Worm (Caenorhabditis elegans) whole organism, L4 larva: ENCODE results near the gene srg-17.
A peak's percentile ranks its signal among the peaks of the same experiment; 100 is the strongest.

Source experiments
- F26F4.8 ChIP-seq: fragments of 200-800 bp; sonication (Bioruptor generic); conservative IDR thresholded peaks from 2 replicates; pipeline ENCODE4 v1.3.6; 2022; ENCODE audit warnings: missing genetic modification characterization, missing compliant biosample characterization
- F37D6.2 ChIP-seq: sonication (generic microtip); optimal IDR thresholded peaks from 2 replicates; lab custom pipeline; 2016; ENCODE audit warnings: mild to moderate bottlenecking, missing genetic modification characterization, missing compliant biosample characterization
- F49E8.2 ChIP-seq: sonication (generic microtip); optimal IDR thresholded peaks from 2 replicates; lab custom pipeline; 2016; ENCODE audit warnings: missing compliant biosample characterization, mild to moderate bottlenecking, missing genetic modification characterization, borderline replicate concordance
- T20F7.1 ChIP-seq: fragments of 200-800 bp; sonication (Bioruptor generic); optimal IDR thresholded peaks from 2 replicates; lab custom pipeline; 2018; ENCODE audit warnings: mild to moderate bottlenecking, missing genetic modification characterization, missing compliant biosample characterization
- T26A8.4 ChIP-seq: fragments of 200-800 bp; sonication (Bioruptor generic); IDR thresholded peaks from 2 replicates; pipeline ENCODE4 v1.3.6; 2022; ENCODE audit warnings: missing genetic modification characterization, missing compliant biosample characterization
- Y48G9A.11 ChIP-seq: fragments of 200-800 bp; sonication (Bioruptor generic); IDR thresholded peaks from 2 replicates; pipeline ENCODE4 v1.3.6; 2022; ENCODE audit warnings: missing genetic modification reagents, missing genetic modification characterization, missing compliant biosample characterization
- Y75B8A.6 ChIP-seq: fragments of 200-800 bp; sonication (Bioruptor generic); IDR thresholded peaks from 2 replicates; pipeline ENCODE4 v1.3.6; 2022; ENCODE audit warnings: missing genetic modification reagents, missing genetic modification characterization, missing compliant biosample characterization
- attf-4 ChIP-seq: sonication (generic microtip); optimal IDR thresholded peaks from 3 replicates; lab custom pipeline; 2017; ENCODE audit warnings: missing biosample characterization, missing genetic modification characterization
- ceh-62 ChIP-seq: sonication (generic microtip); optimal IDR thresholded peaks from 2 replicates; lab custom pipeline; 2017; ENCODE audit warnings: missing biosample characterization, missing genetic modification characterization
- ceh-82 ChIP-seq: sonication (generic microtip); optimal IDR thresholded peaks from 2 replicates; lab custom pipeline; 2017; ENCODE audit warnings: missing biosample characterization, missing genetic modification characterization
- cey-2 ChIP-seq: sonication (generic microtip); optimal IDR thresholded peaks from 3 replicates; lab custom pipeline; 2017; ENCODE audit warnings: missing genetic modification characterization, mild to moderate bottlenecking, missing compliant biosample characterization, antibody characterized with exemption, borderline replicate concordance; ENCODE audit not compliant: insufficient read depth
- daf-19 ChIP-seq: fragments of 200-800 bp; sonication (Bioruptor generic); conservative IDR thresholded peaks from 2 replicates; pipeline ENCODE4 v1.3.6; 2022; ENCODE audit warnings: missing genetic modification characterization, missing compliant biosample characterization
- dmd-8 ChIP-seq: fragments of 200-800 bp; sonication (Bioruptor generic); IDR thresholded peaks from 2 replicates; pipeline ENCODE4 v1.3.6; 2022; ENCODE audit warnings: missing genetic modification characterization, missing compliant biosample characterization
- dve-1 ChIP-seq: sonication (generic microtip); optimal IDR thresholded peaks from 2 replicates; lab custom pipeline; 2017; ENCODE audit warnings: antibody characterized with exemption, mild to moderate bottlenecking, missing genetic modification characterization, missing compliant biosample characterization; ENCODE audit not compliant: insufficient read depth
- egl-27 ChIP-seq: sonication (generic microtip); optimal IDR thresholded peaks from 3 replicates; lab custom pipeline; 2017; ENCODE audit warnings: missing biosample characterization, missing genetic modification reagents, missing genetic modification characterization
- hif-1 ChIP-seq, 2 experiments: sonication (generic microtip); optimal IDR thresholded peaks; 2 replicates each; lab custom pipeline; 2016 to 2017; ENCODE audit warnings: missing compliant biosample characterization in 2 of 2, missing genetic modification characterization in 2 of 2, missing genetic modification reagents in 2 of 2, missing genotype in 2 of 2, mild to moderate bottlenecking in 1 of 2
- jun-1 ChIP-seq: fragments of 150-350 bp; optimal IDR thresholded peaks from 2 replicates; lab custom pipeline; 2014; ENCODE audit warnings: missing biosample characterization, missing genetic modification reagents, missing genetic modification characterization
- lim-7 ChIP-seq: fragments of 200-800 bp; sonication (Bioruptor generic); IDR thresholded peaks from 2 replicates; pipeline ENCODE4 v1.3.6; 2022; ENCODE audit warnings: missing genetic modification characterization, missing compliant biosample characterization
- lin-38 ChIP-seq: fragments of 200-800 bp; sonication (Bioruptor generic); IDR thresholded peaks from 2 replicates; pipeline ENCODE4 v1.3.6; 2022; ENCODE audit warnings: missing genetic modification reagents, missing genetic modification characterization, missing compliant biosample characterization
- madf-5 ChIP-seq, 2 experiments: fragments of 200-800 bp; sonication (Bioruptor generic); IDR thresholded peaks; 2 replicates each; pipeline ENCODE4 v1.3.6; 2022; ENCODE audit warnings: missing compliant biosample characterization in 2 of 2, missing genetic modification characterization in 2 of 2
- madf-9 ChIP-seq: fragments of 200-800 bp; sonication (Bioruptor generic); conservative IDR thresholded peaks from 2 replicates; pipeline ENCODE4 v1.3.6; 2022; ENCODE audit warnings: missing genetic modification reagents, missing genetic modification characterization, missing compliant biosample characterization
- mdt-29 ChIP-seq: fragments of 200-800 bp; sonication (Bioruptor generic); IDR thresholded peaks from 2 replicates; pipeline ENCODE4 v1.3.6; 2022; ENCODE audit warnings: missing genetic modification reagents, missing genetic modification characterization, missing compliant biosample characterization
- mep-1 ChIP-seq: fragments of 150-350 bp; sonication (generic microtip); optimal IDR thresholded peaks from 3 replicates; lab custom pipeline; 2014; ENCODE audit warnings: missing biosample characterization, missing genetic modification characterization
- mxl-2 ChIP-seq: fragments of 200-800 bp; sonication (Bioruptor generic); conservative IDR thresholded peaks from 2 replicates; pipeline ENCODE4 v1.3.6; 2022; ENCODE audit warnings: missing genetic modification reagents, missing genetic modification characterization, missing compliant biosample characterization
- nhr-102 ChIP-seq: sonication (generic microtip); optimal IDR thresholded peaks from 2 replicates; lab custom pipeline; 2016; ENCODE audit warnings: mild to moderate bottlenecking, missing genetic modification characterization, moderate library complexity, missing compliant biosample characterization
- nhr-237 ChIP-seq: sonication (generic microtip); optimal IDR thresholded peaks from 2 replicates; lab custom pipeline; 2017; ENCODE audit warnings: missing biosample characterization, missing genetic modification characterization
- nhr-41 ChIP-seq: fragments of 200-800 bp; sonication (Bioruptor generic); IDR thresholded peaks from 2 replicates; pipeline ENCODE4 v1.3.6; 2022; ENCODE audit warnings: missing genetic modification reagents, missing genetic modification characterization, missing compliant biosample characterization
- nhr-77 ChIP-seq: fragments of 150-350 bp; optimal IDR thresholded peaks from 2 replicates; lab custom pipeline; 2014; ENCODE audit warnings: missing biosample characterization, missing genetic modification characterization
- pha-4 ChIP-seq, 2 experiments: fragments of 150-350 bp in 1 of 2; fragments of 200-800 bp in 1 of 2; sonication (Bioruptor generic) in 1 of 2; IDR thresholded peaks in 1 of 2; optimal IDR thresholded peaks in 1 of 2; 2 replicates each; pipeline versions ENCODE4 v1.3.6 to Lab custom; 2014 to 2022; ENCODE audit warnings: missing genetic modification characterization in 2 of 2, missing genetic modification reagents in 2 of 2, missing biosample characterization in 1 of 2, missing compliant biosample characterization in 1 of 2
- php-3 ChIP-seq: fragments of 200-800 bp; sonication (Bioruptor generic); IDR thresholded peaks from 2 replicates; pipeline ENCODE4 v1.3.6; 2022; ENCODE audit warnings: missing genetic modification reagents, missing genetic modification characterization, missing compliant biosample characterization
- pqm-1 ChIP-seq: sonication (generic microtip); optimal IDR thresholded peaks from 2 replicates; lab custom pipeline; 2017; ENCODE audit warnings: missing biosample characterization, missing genetic modification characterization
- saeg-2 ChIP-seq: fragments of 200-800 bp; sonication (Bioruptor generic); IDR thresholded peaks from 2 replicates; pipeline ENCODE4 v1.3.6; 2022; ENCODE audit warnings: missing genetic modification reagents, missing genetic modification characterization, missing compliant biosample characterization
- skn-1 ChIP-seq: fragments of 150-350 bp; optimal IDR thresholded peaks from 2 replicates; lab custom pipeline; 2014; ENCODE audit warnings: missing biosample characterization, missing genetic modification characterization
- tra-1 ChIP-seq: fragments of 200-800 bp; sonication (Bioruptor generic); IDR thresholded peaks from 2 replicates; pipeline ENCODE4 v1.3.6; 2022; ENCODE audit warnings: missing genetic modification reagents, missing genetic modification characterization, missing compliant biosample characterization
- unc-62 ChIP-seq, 3 experiments: fragments of 150-350 bp in 1 of 3; sonication (generic microtip); optimal IDR thresholded peaks in 2 of 3; peaks in 1 of 3; 1 replicate in 1 of 3; 2 replicates in 2 of 3; lab custom pipeline; 2014 to 2017; ENCODE audit warnings: missing biosample characterization in 3 of 3, missing genetic modification characterization in 3 of 3, missing genetic modification reagents in 3 of 3, missing genotype in 1 of 3
- vab-7 ChIP-seq: fragments of 200-800 bp; sonication (Bioruptor generic); IDR thresholded peaks from 2 replicates; pipeline ENCODE4 v1.3.6; 2022; ENCODE audit warnings: missing genetic modification reagents, missing genetic modification characterization, missing compliant biosample characterization
- zag-1 ChIP-seq: fragments of 150-350 bp; optimal IDR thresholded peaks from 2 replicates; lab custom pipeline; 2014; ENCODE audit warnings: missing biosample characterization, missing genetic modification characterization
- zfp-3 ChIP-seq: fragments of 200-800 bp; sonication (Bioruptor generic); conservative IDR thresholded peaks from 2 replicates; pipeline ENCODE4 v1.3.6; 2022; ENCODE audit warnings: missing genetic modification reagents, missing genetic modification characterization, missing compliant biosample characterization

srg-17 gene

ce11 chrII:12459422-12459821 lies 14.1 kb upstream of the srg-17 start, which contains the start of gene tag-281 (continued):
- no peak for TF ChIP-seq Y48G9A.11 (GFP tag; lab: Robert Waterston, UW)

- TF ChIP-seq nhr-237 (tag; lab: Kevin White, UChicago) (no peak), pqm-1 (tag; lab: Kevin White, UChicago) (no peak), pha-4 (GFP tag; IDR thresholded peaks at IDR 0.05; lab: Robert Waterston, UW) (no peak), pha-4 (tag; optimal IDR thresholded peaks at IDR 0.05; lab: Kevin White, UChicago) (no peak), mep-1 (no peak), mdt-29 (GFP tag; lab: Robert Waterston, UW) (no peak), lin-38 (GFP tag; lab: Robert Waterston, UW) (peak; percentile 31; the same call in 1 of the 2 replicates), tra-1 (GFP tag; lab: Robert Waterston, UW) (no peak), ceh-82 (no peak), unc-62 (GFP tag; optimal IDR thresholded peaks at IDR 0.05 in 1 of 2; lab: Kevin White, UChicago) (peak in 1 of 2 experiments; percentile 74), unc-62 (tag; optimal IDR thresholded peaks at IDR 0.05; lab: Kevin White, UChicago) (no peak), egl-27 (no peak), zfp-3 (GFP tag; lab: Robert Waterston, UW) (no peak), nhr-102 (tag; lab: Kevin White, UChicago) (no peak), madf-9 (GFP tag; lab: Robert Waterston, UW) (no peak), Y48G9A.11 (GFP tag; lab: Robert Waterston, UW) (0 out of 2 replicates have a peak, but pooled peaks have one; percentile 11), T26A8.4 (no peak), nhr-77 (tag; lab: Kevin White, UChicago) (no peak), attf-4 (tag; lab: Kevin White, UChicago) (no peak), dmd-8 (GFP tag; lab: Robert Waterston, UW) (no peak), php-3 (GFP tag; lab: Robert Waterston, UW) (no peak), ceh-62 (tag; lab: Kevin White, UChicago) (no peak), zag-1 (tag; lab: Kevin White, UChicago) (no peak), vab-7 (GFP tag; lab: Robert Waterston, UW) (no peak), F49E8.2 (tag; lab: Kevin White, UChicago) (no peak)
These were observed 12.7 kb upstream of the srg-17 start, which contains the start of gene tag-280 for ce11 chrII:12460602-12461453. Gene tag-280 (plus strand): TSS chrII:12460652.

- TF ChIP-seq jun-1 (tag; lab: Kevin White, UChicago) (no peak), lin-38 (GFP tag; lab: Robert Waterston, UW) (no peak), T20F7.1 (no peak), lim-7 (GFP tag; lab: Robert Waterston, UW) (no peak), madf-5 (GFP tag; IDR thresholded peaks at IDR 0.05; lab: Robert Waterston, UW) (no peak), saeg-2 (no peak)
These were observed 11.3 kb upstream of the srg-17 start, which contains the start of gene F15A4.2 for ce11 chrII:12462244-12462643. Gene F15A4.2 (plus strand): TSS chrII:12462544.

ce11 chrII:12465557-12465956 lies 7.9 kb upstream of the srg-17 start, which contains the start of gene sre-37:
Gene sre-37 (plus strand): TSS chrII:12465857.
- no peak for TF ChIP-seq F37D6.2
- no peak for TF ChIP-seq F26F4.8
- TF ChIP-seq hif-1 (tag; optimal IDR thresholded peaks at IDR 0.05; lab: Kevin White, UChicago) = no peak
- no peak for TF ChIP-seq Y48G9A.11 (GFP tag; lab: Robert Waterston, UW)
- no peak for TF ChIP-seq nhr-77 (tag; lab: Kevin White, UChicago)
- no peak for TF ChIP-seq lin-38 (GFP tag; lab: Robert Waterston, UW)
- TF ChIP-seq nhr-102 (tag; lab: Kevin White, UChicago) = no peak
- TF ChIP-seq nhr-41 = no peak
- TF ChIP-seq skn-1 (tag; lab: Kevin White, UChicago) = no peak
- no peak for TF ChIP-seq mxl-2 (GFP tag; lab: Robert Waterston, UW)
- no peak for TF ChIP-seq mep-1
- no peak for TF ChIP-seq daf-19
- no peak for TF ChIP-seq cey-2 (tag; lab: Kevin White, UChicago)
- no peak for TF ChIP-seq pqm-1 (tag; lab: Kevin White, UChicago)
- no peak for TF ChIP-seq Y75B8A.6 (GFP tag; lab: Robert Waterston, UW)
- no peak for TF ChIP-seq dve-1
- TF ChIP-seq zag-1 (tag; lab: Kevin White, UChicago) = no peak
- TF ChIP-seq, all 104 proteins: peak for 0
